Worm (Caenorhabditis elegans): Measurements from ENCODE around the gene C18A11.4.

Gene C18A11.4

ce11 chrX:8045152-8045551 lies at the start of gene C18A11.4:
Gene C18A11.4, plus strand, starts transcription at chrX:8045518.
- TF ChIP-seq sea-1 (GFP tag; conservative IDR thresholded peaks at IDR 0.05), result no peak
- TF ChIP-seq flt-1 (GFP tag; IDR thresholded peaks at IDR 0.05), result no peak
- no peak for TF ChIP-seq hmg-4 (GFP tag; optimal IDR thresholded peaks at IDR 0.05)
- no peak for TF ChIP-seq aly-1 (tag; optimal IDR thresholded peaks at IDR 0.05)
- no peak for TF ChIP-seq F13C5.2 (tag; optimal IDR thresholded peaks at IDR 0.05)
- no peak for TF ChIP-seq ceh-36 (tag; optimal IDR thresholded peaks at IDR 0.05)
- no peak for TF ChIP-seq pes-1 (GFP tag; IDR thresholded peaks at IDR 0.05)
- TF ChIP-seq scrt-1 (GFP tag; IDR thresholded peaks at IDR 0.05), result no peak
- no peak for TF ChIP-seq tra-4 (tag; optimal IDR thresholded peaks at IDR 0.05)
- TF ChIP-seq ama-1 (optimal IDR thresholded peaks at IDR 0.05), result no peak
- TF ChIP-seq tbx-11 (GFP tag; IDR thresholded peaks at IDR 0.05), result no peak
- TF ChIP-seq ceh-13 (GFP tag; optimal IDR thresholded peaks at IDR 0.05), result no peak
- no peak for TF ChIP-seq hnd-1 (tag; optimal IDR thresholded peaks at IDR 0.05)
- no peak for TF ChIP-seq B0310.2 (tag; optimal IDR thresholded peaks at IDR 0.05)
- TF ChIP-seq ets-7 (tag; optimal IDR thresholded peaks at IDR 0.05), result no peak
- no peak for TF ChIP-seq tbx-37 (GFP tag; conservative IDR thresholded peaks at IDR 0.05)
- TF ChIP-seq hmbx-1 (tag; optimal IDR thresholded peaks at IDR 0.05), result no peak

DNA sequence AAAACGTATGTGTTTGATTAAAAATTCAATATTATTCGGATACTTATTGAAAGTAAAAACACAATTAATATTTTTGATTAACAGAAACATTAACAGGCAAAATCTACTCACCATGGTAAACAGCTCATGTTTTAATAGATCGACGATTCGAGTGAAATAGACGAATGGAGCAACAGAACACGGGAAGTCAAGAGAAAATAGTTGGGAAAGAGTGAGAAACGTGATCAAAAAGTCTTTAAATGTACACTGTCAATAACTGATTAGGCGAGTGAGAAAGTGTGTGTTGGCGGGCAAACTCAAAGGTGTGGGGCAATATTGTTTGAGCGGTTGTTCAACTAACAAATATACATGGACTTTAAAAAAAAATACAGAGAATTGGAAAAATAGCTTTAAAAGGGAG lies 47.4 kb upstream of the C18A11.4 start, which contains the start of gene sdpn-1:
Gene sdpn-1, minus strand, starts transcription at position 262 of the 400 bp plus-strand sequence.
- no peak for TF ChIP-seq scrt-1 (GFP tag; IDR thresholded peaks at IDR 0.05)
- no peak for TF ChIP-seq pes-1 (GFP tag; IDR thresholded peaks at IDR 0.05)
- TF ChIP-seq tbx-37 (GFP tag; conservative IDR thresholded peaks at IDR 0.05), result no peak
- TF ChIP-seq hmg-4 (GFP tag; optimal IDR thresholded peaks at IDR 0.05), result no peak
- TF ChIP-seq hnd-1 (tag; optimal IDR thresholded peaks at IDR 0.05), result no peak
- TF ChIP-seq ceh-36 (tag; optimal IDR thresholded peaks at IDR 0.05), result no peak
- TF ChIP-seq tra-4 (tag; optimal IDR thresholded peaks at IDR 0.05), result no peak
- no peak for TF ChIP-seq hmbx-1 (tag; optimal IDR thresholded peaks at IDR 0.05)
- TF ChIP-seq sea-1 (GFP tag; conservative IDR thresholded peaks at IDR 0.05), result no peak
- TF ChIP-seq tbx-11 (GFP tag; IDR thresholded peaks at IDR 0.05), result no peak
- no peak for TF ChIP-seq B0310.2 (tag; optimal IDR thresholded peaks at IDR 0.05)
- no peak for TF ChIP-seq ama-1 (optimal IDR thresholded peaks at IDR 0.05)
- TF ChIP-seq flt-1 (GFP tag; IDR thresholded peaks at IDR 0.05), result no peak
- no peak for TF ChIP-seq aly-1 (tag; optimal IDR thresholded peaks at IDR 0.05)
- TF ChIP-seq ets-7 (tag; optimal IDR thresholded peaks at IDR 0.05), result no peak
- no peak for TF ChIP-seq ceh-13 (GFP tag; optimal IDR thresholded peaks at IDR 0.05)
- no peak for TF ChIP-seq F13C5.2 (tag; optimal IDR thresholded peaks at IDR 0.05)

DNA sequence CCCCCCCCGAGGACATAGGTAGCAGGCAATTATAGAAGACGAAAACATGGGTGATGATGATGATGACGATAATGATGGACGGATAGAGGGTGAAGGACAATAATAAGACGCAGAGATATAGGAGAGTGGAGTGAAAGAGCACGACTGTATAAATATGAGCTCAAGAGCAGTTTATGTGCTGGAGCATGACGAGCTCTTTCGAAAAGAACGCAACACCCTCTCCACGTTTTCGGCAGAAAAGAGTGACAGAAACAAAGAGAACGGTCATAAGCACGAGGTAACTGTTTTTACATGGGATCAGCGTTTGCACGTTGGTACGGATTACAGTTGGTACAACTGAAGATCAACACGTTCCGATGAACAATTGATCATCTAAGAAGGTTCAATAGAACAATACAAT lies 46.4 kb upstream of the C18A11.4 start:
- TF ChIP-seq flt-1 (GFP tag; IDR thresholded peaks at IDR 0.05) (no peak), ceh-36 (tag; optimal IDR thresholded peaks at IDR 0.05) (no peak), hnd-1 (tag; optimal IDR thresholded peaks at IDR 0.05) (no peak), scrt-1 (GFP tag; IDR thresholded peaks at IDR 0.05) (no peak), hmg-4 (GFP tag; optimal IDR thresholded peaks at IDR 0.05) (no peak), ets-7 (tag; optimal IDR thresholded peaks at IDR 0.05) (no peak), tbx-37 (GFP tag; conservative IDR thresholded peaks at IDR 0.05) (no peak), hmbx-1 (tag; optimal IDR thresholded peaks at IDR 0.05) (no peak), B0310.2 (tag; optimal IDR thresholded peaks at IDR 0.05) (no peak), ama-1 (optimal IDR thresholded peaks at IDR 0.05) (no peak), aly-1 (tag; optimal IDR thresholded peaks at IDR 0.05) (no peak), F13C5.2 (tag; optimal IDR thresholded peaks at IDR 0.05) (no peak), tbx-11 (GFP tag; IDR thresholded peaks at IDR 0.05) (no peak), ceh-13 (GFP tag; optimal IDR thresholded peaks at IDR 0.05) (no peak), tra-4 (tag; optimal IDR thresholded peaks at IDR 0.05) (no peak), sea-1 (GFP tag; conservative IDR thresholded peaks at IDR 0.05) (no peak), pes-1 (GFP tag; IDR thresholded peaks at IDR 0.05) (no peak)

- no peak for TF ChIP-seq tra-4 (tag; optimal IDR thresholded peaks at IDR 0.05)
- no peak for TF ChIP-seq tbx-37 (GFP tag; conservative IDR thresholded peaks at IDR 0.05)
- no peak for TF ChIP-seq hmbx-1 (tag; optimal IDR thresholded peaks at IDR 0.05)
- TF ChIP-seq tbx-11 (GFP tag; IDR thresholded peaks at IDR 0.05), result no peak
- no peak for TF ChIP-seq F13C5.2 (tag; optimal IDR thresholded peaks at IDR 0.05)
- no peak for TF ChIP-seq B0310.2 (tag; optimal IDR thresholded peaks at IDR 0.05)
- TF ChIP-seq ets-7 (tag; optimal IDR thresholded peaks at IDR 0.05), result no peak
- TF ChIP-seq ceh-36 (tag; optimal IDR thresholded peaks at IDR 0.05), result no peak
- no peak for TF ChIP-seq sea-1 (GFP tag; conservative IDR thresholded peaks at IDR 0.05)
- no peak for TF ChIP-seq hmg-4 (GFP tag; optimal IDR thresholded peaks at IDR 0.05)
- TF ChIP-seq scrt-1 (GFP tag; IDR thresholded peaks at IDR 0.05), result no peak
- TF ChIP-seq ceh-13 (GFP tag; optimal IDR thresholded peaks at IDR 0.05), result no peak
- no peak for TF ChIP-seq ama-1 (optimal IDR thresholded peaks at IDR 0.05)
- TF ChIP-seq hnd-1 (tag; optimal IDR thresholded peaks at IDR 0.05), result no peak
- TF ChIP-seq pes-1 (GFP tag; IDR thresholded peaks at IDR 0.05), result no peak
- no peak for TF ChIP-seq aly-1 (tag; optimal IDR thresholded peaks at IDR 0.05)
- TF ChIP-seq flt-1 (GFP tag; IDR thresholded peaks at IDR 0.05), result no peak
Observed at ce11 chrX:8003663-8004062, 41.7 kb upstream of the C18A11.4 start, which contains the start of the genes F45E1.1 and F45E1.2. Gene F45E1.1, plus strand, starts transcription at chrX:8003682. Gene F45E1.2, plus strand, starts transcription at chrX:8003733.

ce11 chrX:8004845-8005244 lies 40.5 kb upstream of the C18A11.4 start:
- no peak for TF ChIP-seq ama-1 (optimal IDR thresholded peaks at IDR 0.05)
- no peak for TF ChIP-seq sea-1 (GFP tag; conservative IDR thresholded peaks at IDR 0.05)
- TF ChIP-seq flt-1 (GFP tag; IDR thresholded peaks at IDR 0.05), result no peak
- no peak for TF ChIP-seq hmg-4 (GFP tag; optimal IDR thresholded peaks at IDR 0.05)
- TF ChIP-seq hnd-1 (tag; optimal IDR thresholded peaks at IDR 0.05), result no peak
- TF ChIP-seq hmbx-1 (tag; optimal IDR thresholded peaks at IDR 0.05), result no peak

ce11 chrX:8005967-8006366 lies 39.4 kb upstream of the C18A11.4 start:
- TF ChIP-seq ama-1 (optimal IDR thresholded peaks at IDR 0.05) (no peak), scrt-1 (GFP tag; IDR thresholded peaks at IDR 0.05) (no peak), hnd-1 (tag; optimal IDR thresholded peaks at IDR 0.05) (no peak), ets-7 (tag; optimal IDR thresholded peaks at IDR 0.05) (no peak), ceh-13 (GFP tag; optimal IDR thresholded peaks at IDR 0.05) (no peak), ceh-36 (tag; optimal IDR thresholded peaks at IDR 0.05) (no peak), flt-1 (GFP tag; IDR thresholded peaks at IDR 0.05) (no peak), pes-1 (GFP tag; IDR thresholded peaks at IDR 0.05) (no peak), B0310.2 (tag; optimal IDR thresholded peaks at IDR 0.05) (no peak), tra-4 (tag; optimal IDR thresholded peaks at IDR 0.05) (no peak), tbx-11 (GFP tag; IDR thresholded peaks at IDR 0.05) (no peak), F13C5.2 (tag; optimal IDR thresholded peaks at IDR 0.05) (no peak), aly-1 (tag; optimal IDR thresholded peaks at IDR 0.05) (no peak), tbx-37 (GFP tag; conservative IDR thresholded peaks at IDR 0.05) (no peak), hmbx-1 (tag; optimal IDR thresholded peaks at IDR 0.05) (no peak), sea-1 (GFP tag; conservative IDR thresholded peaks at IDR 0.05) (no peak), hmg-4 (GFP tag; optimal IDR thresholded peaks at IDR 0.05) (no peak)

DNA sequence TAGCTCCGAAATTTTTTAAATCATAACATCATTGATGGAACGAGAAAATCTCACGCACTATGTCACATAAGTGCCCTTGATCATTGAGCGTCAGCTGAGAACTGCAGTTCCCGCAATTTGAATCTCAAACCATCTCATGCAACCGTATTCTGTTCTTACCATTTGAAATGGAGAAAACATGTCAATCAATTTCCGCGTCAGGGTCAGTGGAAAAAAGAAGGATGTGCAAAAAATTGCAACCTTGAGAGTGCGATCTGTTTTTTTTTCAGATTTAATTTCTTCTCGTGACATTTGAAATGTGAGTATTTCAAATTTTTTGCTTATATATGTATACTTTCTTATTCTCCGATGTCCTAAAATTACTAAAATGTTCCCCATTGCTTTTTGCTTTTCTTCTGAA lies 34.7 kb upstream of the C18A11.4 start:
- TF ChIP-seq aly-1 (tag; optimal IDR thresholded peaks at IDR 0.05), result no peak
- no peak for TF ChIP-seq ceh-13 (GFP tag; optimal IDR thresholded peaks at IDR 0.05)
- TF ChIP-seq ets-7 (tag; optimal IDR thresholded peaks at IDR 0.05), result no peak
- TF ChIP-seq tra-4 (tag; optimal IDR thresholded peaks at IDR 0.05), result no peak
- TF ChIP-seq tbx-37 (GFP tag; conservative IDR thresholded peaks at IDR 0.05), result no peak
- no peak for TF ChIP-seq B0310.2 (tag; optimal IDR thresholded peaks at IDR 0.05)
- no peak for TF ChIP-seq sea-1 (GFP tag; conservative IDR thresholded peaks at IDR 0.05)
- no peak for TF ChIP-seq pes-1 (GFP tag; IDR thresholded peaks at IDR 0.05)
- TF ChIP-seq tbx-11 (GFP tag; IDR thresholded peaks at IDR 0.05), result no peak
- no peak for TF ChIP-seq ceh-36 (tag; optimal IDR thresholded peaks at IDR 0.05)
- TF ChIP-seq flt-1 (GFP tag; IDR thresholded peaks at IDR 0.05), result no peak
